Worm (Caenorhabditis elegans) whole organism, L4 larva: ENCODE results near the gene C36C5.14.

Source experiments
- F26F4.8 ChIP-seq: fragments of 200-800 bp; sonication (Bioruptor generic); conservative IDR thresholded peaks from 2 replicates; pipeline ENCODE4 v1.3.6; 2022; ENCODE audit warnings: missing genetic modification characterization, missing compliant biosample characterization
- F37D6.2 ChIP-seq: sonication (generic microtip); optimal IDR thresholded peaks from 2 replicates; lab custom pipeline; 2016; ENCODE audit warnings: mild to moderate bottlenecking, missing genetic modification characterization, missing compliant biosample characterization
- Y75B8A.6 ChIP-seq: fragments of 200-800 bp; sonication (Bioruptor generic); IDR thresholded peaks from 2 replicates; pipeline ENCODE4 v1.3.6; 2022; ENCODE audit warnings: missing genetic modification reagents, missing genetic modification characterization, missing compliant biosample characterization
- ZK546.5 ChIP-seq, 2 experiments: sonication (generic microtip); optimal IDR thresholded peaks; 2 replicates each; lab custom pipeline; 2017; ENCODE audit warnings: missing biosample characterization in 2 of 2, missing genetic modification characterization in 2 of 2
- aha-1 ChIP-seq: fragments of 150-350 bp; peaks from one replicate; lab custom pipeline; 2014; ENCODE audit warnings: missing biosample characterization, missing genetic modification characterization
- aly-2 ChIP-seq: sonication (generic microtip); optimal IDR thresholded peaks from 2 replicates; lab custom pipeline; 2018; ENCODE audit warnings: missing biosample characterization, missing genetic modification characterization
- arid-1 ChIP-seq: fragments of 200-800 bp; sonication (Bioruptor generic); conservative IDR thresholded peaks from 2 replicates; pipeline ENCODE4 v1.3.6; 2022; ENCODE audit warnings: missing genetic modification reagents, missing genetic modification characterization, missing compliant biosample characterization
- attf-4 ChIP-seq: sonication (generic microtip); optimal IDR thresholded peaks from 3 replicates; lab custom pipeline; 2017; ENCODE audit warnings: missing biosample characterization, missing genetic modification characterization
- ceh-62 ChIP-seq: sonication (generic microtip); optimal IDR thresholded peaks from 2 replicates; lab custom pipeline; 2017; ENCODE audit warnings: missing biosample characterization, missing genetic modification characterization
- cey-2 ChIP-seq: sonication (generic microtip); optimal IDR thresholded peaks from 3 replicates; lab custom pipeline; 2017; ENCODE audit warnings: missing genetic modification characterization, mild to moderate bottlenecking, missing compliant biosample characterization, antibody characterized with exemption, borderline replicate concordance; ENCODE audit not compliant: insufficient read depth
- ctbp-1 ChIP-seq: fragments of 200-800 bp; sonication (Bioruptor generic); IDR thresholded peaks from 2 replicates; pipeline ENCODE4 v1.3.6; 2022; ENCODE audit warnings: missing genetic modification reagents, missing genetic modification characterization, missing compliant biosample characterization
- daf-16 ChIP-seq, 3 experiments: sonication (generic microtip); optimal IDR thresholded peaks; 2 replicates each; lab custom pipeline; 2016 to 2017; ENCODE audit warnings: missing genetic modification characterization in 3 of 3, missing genetic modification reagents in 3 of 3, mild to moderate bottlenecking in 2 of 3, missing compliant biosample characterization in 2 of 3, missing biosample characterization in 1 of 3, moderate library complexity in 1 of 3
- dpl-1 ChIP-seq: fragments of 150-350 bp; optimal IDR thresholded peaks from 2 replicates; lab custom pipeline; 2014; ENCODE audit warnings: missing biosample characterization, missing genetic modification reagents, missing genetic modification characterization
- duxl-1 ChIP-seq: sonication (generic microtip); optimal IDR thresholded peaks from 2 replicates; lab custom pipeline; 2016; ENCODE audit warnings: mild to moderate bottlenecking, missing genetic modification characterization, moderate library complexity, missing compliant biosample characterization; ENCODE audit not compliant: poor library complexity
- dve-1 ChIP-seq: sonication (generic microtip); optimal IDR thresholded peaks from 2 replicates; lab custom pipeline; 2017; ENCODE audit warnings: antibody characterized with exemption, mild to moderate bottlenecking, missing genetic modification characterization, missing compliant biosample characterization; ENCODE audit not compliant: insufficient read depth
- egl-43 ChIP-seq: fragments of 200-800 bp; sonication (Bioruptor generic); IDR thresholded peaks from 2 replicates; pipeline ENCODE4 v1.3.6; 2022; ENCODE audit warnings: missing genetic modification reagents, missing genetic modification characterization, missing compliant biosample characterization
- hlh-11 ChIP-seq: fragments of 200-800 bp; sonication (Bioruptor generic); optimal IDR thresholded peaks from 2 replicates; lab custom pipeline; 2018; ENCODE audit warnings: mild to moderate bottlenecking, missing genetic modification characterization, missing compliant biosample characterization
- hmg-1.1 ChIP-seq: fragments of 200-800 bp; sonication (Bioruptor generic); IDR thresholded peaks from 2 replicates; pipeline ENCODE4 v1.3.6; 2022; ENCODE audit warnings: missing genetic modification reagents, missing genetic modification characterization, missing compliant biosample characterization
- lin-1 ChIP-seq: fragments of 200-800 bp; sonication (Bioruptor generic); IDR thresholded peaks from 2 replicates; pipeline ENCODE4 v1.3.6; 2022; ENCODE audit warnings: missing genetic modification reagents, missing genetic modification characterization, missing compliant biosample characterization
- lin-13 ChIP-seq: fragments of 150-350 bp; optimal IDR thresholded peaks from 2 replicates; lab custom pipeline; 2014; ENCODE audit warnings: missing biosample characterization, missing genetic modification reagents, missing genetic modification characterization
- lin-38 ChIP-seq: fragments of 200-800 bp; sonication (Bioruptor generic); IDR thresholded peaks from 2 replicates; pipeline ENCODE4 v1.3.6; 2022; ENCODE audit warnings: missing genetic modification reagents, missing genetic modification characterization, missing compliant biosample characterization
- lin-39 ChIP-seq: fragments of 150-350 bp; optimal IDR thresholded peaks from 2 replicates; lab custom pipeline; 2014; ENCODE audit warnings: missing biosample characterization, missing genetic modification reagents, missing genetic modification characterization
- lir-3 ChIP-seq: sonication (generic microtip); optimal IDR thresholded peaks from 2 replicates; lab custom pipeline; 2016; ENCODE audit warnings: mild to moderate bottlenecking, missing genetic modification characterization, missing compliant biosample characterization
- lsy-2 ChIP-seq, 2 experiments: fragments of 150-350 bp in 1 of 2; sonication (generic microtip) in 1 of 2; optimal IDR thresholded peaks; 2 replicates each; lab custom pipeline; 2014 to 2017; ENCODE audit warnings: missing biosample characterization in 2 of 2, missing genetic modification characterization in 2 of 2
- madf-9 ChIP-seq: fragments of 200-800 bp; sonication (Bioruptor generic); conservative IDR thresholded peaks from 2 replicates; pipeline ENCODE4 v1.3.6; 2022; ENCODE audit warnings: missing genetic modification reagents, missing genetic modification characterization, missing compliant biosample characterization
- mep-1 ChIP-seq: fragments of 150-350 bp; sonication (generic microtip); optimal IDR thresholded peaks from 3 replicates; lab custom pipeline; 2014; ENCODE audit warnings: missing biosample characterization, missing genetic modification characterization
- mes-2 ChIP-seq: sonication (generic microtip); optimal IDR thresholded peaks from 2 replicates; lab custom pipeline; 2016; ENCODE audit warnings: missing genotype, mild to moderate bottlenecking, missing genetic modification characterization, missing compliant biosample characterization; ENCODE audit not compliant: poor library complexity, severe bottlenecking
- nhr-10 ChIP-seq: fragments of 150-350 bp; optimal IDR thresholded peaks from 2 replicates; lab custom pipeline; 2014; ENCODE audit warnings: missing biosample characterization, missing genetic modification characterization
- nhr-102 ChIP-seq: sonication (generic microtip); optimal IDR thresholded peaks from 2 replicates; lab custom pipeline; 2016; ENCODE audit warnings: mild to moderate bottlenecking, missing genetic modification characterization, moderate library complexity, missing compliant biosample characterization
- nhr-25 ChIP-seq: sonication (generic microtip); optimal IDR thresholded peaks from 2 replicates; lab custom pipeline; 2017; ENCODE audit warnings: missing genetic modification characterization, mild to moderate bottlenecking, missing compliant biosample characterization, antibody characterized with exemption, moderate library complexity, borderline replicate concordance; ENCODE audit not compliant: insufficient read depth
- nhr-28 ChIP-seq: fragments of 150-350 bp; optimal IDR thresholded peaks from 2 replicates; lab custom pipeline; 2014; ENCODE audit warnings: missing biosample characterization, missing genetic modification characterization
- nhr-6 ChIP-seq: fragments of 150-350 bp; optimal IDR thresholded peaks from 2 replicates; lab custom pipeline; 2014; ENCODE audit warnings: missing biosample characterization, missing genetic modification characterization
- nhr-77 ChIP-seq: fragments of 150-350 bp; optimal IDR thresholded peaks from 2 replicates; lab custom pipeline; 2014; ENCODE audit warnings: missing biosample characterization, missing genetic modification characterization
- pha-4 ChIP-seq, 2 experiments: fragments of 150-350 bp in 1 of 2; fragments of 200-800 bp in 1 of 2; sonication (Bioruptor generic) in 1 of 2; IDR thresholded peaks in 1 of 2; optimal IDR thresholded peaks in 1 of 2; 2 replicates each; pipeline versions ENCODE4 v1.3.6 to Lab custom; 2014 to 2022; ENCODE audit warnings: missing genetic modification characterization in 2 of 2, missing genetic modification reagents in 2 of 2, missing biosample characterization in 1 of 2, missing compliant biosample characterization in 1 of 2
- php-3 ChIP-seq: fragments of 200-800 bp; sonication (Bioruptor generic); IDR thresholded peaks from 2 replicates; pipeline ENCODE4 v1.3.6; 2022; ENCODE audit warnings: missing genetic modification reagents, missing genetic modification characterization, missing compliant biosample characterization
- pqm-1 ChIP-seq: sonication (generic microtip); optimal IDR thresholded peaks from 2 replicates; lab custom pipeline; 2017; ENCODE audit warnings: missing biosample characterization, missing genetic modification characterization
- rbr-2 ChIP-seq: sonication (generic microtip); optimal IDR thresholded peaks from 2 replicates; lab custom pipeline; 2016; ENCODE audit warnings: missing genotype, missing genetic modification characterization, missing compliant biosample characterization
- saeg-2 ChIP-seq: fragments of 200-800 bp; sonication (Bioruptor generic); IDR thresholded peaks from 2 replicates; pipeline ENCODE4 v1.3.6; 2022; ENCODE audit warnings: missing genetic modification reagents, missing genetic modification characterization, missing compliant biosample characterization
- snpc-4 ChIP-seq: fragments of 150-350 bp; optimal IDR thresholded peaks from 2 replicates; lab custom pipeline; 2014; ENCODE audit warnings: missing biosample characterization, missing genetic modification characterization
- unc-130 ChIP-seq: sonication (generic microtip); optimal IDR thresholded peaks from 2 replicates; lab custom pipeline; 2016; ENCODE audit warnings: missing genetic modification reagents, missing genetic modification characterization, missing compliant biosample characterization
- unc-62 ChIP-seq, 3 experiments: fragments of 150-350 bp in 1 of 3; sonication (generic microtip); optimal IDR thresholded peaks in 2 of 3; peaks in 1 of 3; 1 replicate in 1 of 3; 2 replicates in 2 of 3; lab custom pipeline; 2014 to 2017; ENCODE audit warnings: missing biosample characterization in 3 of 3, missing genetic modification characterization in 3 of 3, missing genetic modification reagents in 3 of 3, missing genotype in 1 of 3
- zfp-3 ChIP-seq: fragments of 200-800 bp; sonication (Bioruptor generic); conservative IDR thresholded peaks from 2 replicates; pipeline ENCODE4 v1.3.6; 2022; ENCODE audit warnings: missing genetic modification reagents, missing genetic modification characterization, missing compliant biosample characterization

Gene C36C5.14

ce11 chrV:3196832-3197329 lies 31.5 kb upstream of the C36C5.14 start, which contains the start of the genes Y73C8B.1 and Y73C8B.5 (continued):
- TF ChIP-seq dve-1 (tag; lab: Kevin White, UChicago) = peak; percentile 35

ce11 chrV:3195814-3196213 lies 30.5 kb upstream of the C36C5.14 start:
- TF ChIP-seq rbr-2 = no peak

ce11 chrV:3194952-3195450 lies 29.7 kb upstream of the C36C5.14 start, which contains the start of gene Y73C8B.2:
Gene Y73C8B.2 (minus strand): TSS chrV:3195002.
- peak; percentile 35 for TF ChIP-seq dve-1 (tag; lab: Kevin White, UChicago)
- TF ChIP-seq pqm-1 (tag; lab: Kevin White, UChicago) = peak; percentile 14
- peak; percentile 92 for TF ChIP-seq aha-1 (tag; lab: Kevin White, UChicago)
- TF ChIP-seq rbr-2 = peak; percentile 15
- TF ChIP-seq daf-16 (GFP tag; optimal IDR thresholded peaks at IDR 0.05; lab: Kevin White, UChicago) = no peak
- peak; percentile 13 for TF ChIP-seq daf-16 (tag; optimal IDR thresholded peaks at IDR 0.05; lab: Kevin White, UChicago)
- TF ChIP-seq lin-38 (GFP tag; lab: Robert Waterston, UW) = peak; percentile 81
- TF ChIP-seq php-3 = no peak
- TF ChIP-seq mep-1 = peak; percentile 59
- peak; percentile 0 for TF ChIP-seq hlh-11 (tag; lab: Kevin White, UChicago)
- TF ChIP-seq nhr-6 (tag; lab: Kevin White, UChicago) = peak; percentile 83
- no peak for TF ChIP-seq attf-4 (tag; lab: Kevin White, UChicago)
- TF ChIP-seq nhr-77 (tag; lab: Kevin White, UChicago) = peak; percentile 7
- no peak for TF ChIP-seq pha-4 (GFP tag; IDR thresholded peaks at IDR 0.05; lab: Robert Waterston, UW)
- peak; percentile 94 for TF ChIP-seq pha-4 (tag; optimal IDR thresholded peaks at IDR 0.05; lab: Kevin White, UChicago)
- peak; percentile 36; the same call in 1 of the 2 replicates for TF ChIP-seq hmg-1.1 (GFP tag; lab: Robert Waterston, UW)
- TF ChIP-seq egl-43 (GFP tag; lab: Robert Waterston, UW) = no peak
- TF ChIP-seq aly-2 (tag; lab: Kevin White, UChicago) = no peak
- no peak for TF ChIP-seq F37D6.2
- peak in 1 of 2 experiments; percentile 58 for TF ChIP-seq lsy-2 (tag; optimal IDR thresholded peaks at IDR 0.05; lab: Kevin White, UChicago)
- TF ChIP-seq nhr-28 (tag; lab: Kevin White, UChicago) = peak; percentile 38
- TF ChIP-seq nhr-102 (tag; lab: Kevin White, UChicago) = peak; percentile 34
- TF ChIP-seq unc-62 (GFP tag; optimal IDR thresholded peaks at IDR 0.05 in 1 of 2; lab: Kevin White, UChicago) = peak in 1 of 2 experiments; percentile 85
- no peak for TF ChIP-seq unc-62 (tag; optimal IDR thresholded peaks at IDR 0.05; lab: Kevin White, UChicago)
- no peak for TF ChIP-seq lir-3

- TF ChIP-seq ceh-62 = no peak
- TF ChIP-seq arid-1 (GFP tag; lab: Robert Waterston, UW) = no peak
- TF ChIP-seq unc-130 (GFP tag; lab: Kevin White, UChicago) = no peak
- TF ChIP-seq madf-9 (GFP tag; lab: Robert Waterston, UW) = no peak
- TF ChIP-seq nhr-6 (tag; lab: Kevin White, UChicago) = no peak
- no peak for TF ChIP-seq nhr-25
- TF ChIP-seq saeg-2 = no peak
- no peak for TF ChIP-seq ZK546.5 (tag; optimal IDR thresholded peaks at IDR 0.05; lab: Kevin White, UChicago)
- TF ChIP-seq dpl-1 (GFP tag; lab: Kevin White, UChicago) = no peak
- TF ChIP-seq mes-2 = peak; percentile 39
- no peak; the same call in 1 of the 2 replicates for TF ChIP-seq lin-38 (GFP tag; lab: Robert Waterston, UW)
- TF ChIP-seq zfp-3 (GFP tag; lab: Robert Waterston, UW) = no peak
- no peak for TF ChIP-seq lin-13 (GFP tag; lab: Kevin White, UChicago)
- TF ChIP-seq ctbp-1 (GFP tag; lab: Robert Waterston, UW) = no peak
- peak; percentile 22 for TF ChIP-seq cey-2 (tag; lab: Kevin White, UChicago)
- TF ChIP-seq Y75B8A.6 = no peak
- TF ChIP-seq F26F4.8 (GFP tag; lab: Robert Waterston, UW) = no peak
- TF ChIP-seq nhr-10 = no peak
- peak; percentile 55; the same call in 1 of the 2 replicates for TF ChIP-seq lin-1 (GFP tag; lab: Robert Waterston, UW)
- TF ChIP-seq lin-39 = no peak
- TF ChIP-seq snpc-4 (tag; lab: Kevin White, UChicago) = no peak
- peak; percentile 36 for TF ChIP-seq duxl-1 (tag; lab: Kevin White, UChicago)
Measured at ce11 chrV:3193091-3193608, 27.8 kb upstream of the C36C5.14 start, which contains the start of the genes Y73C8B.3 and Y73C8B.9. Gene Y73C8B.3 (minus strand): TSS chrV:3193237. Gene Y73C8B.9 (plus strand): TSS chrV:3193558.
